Fruit fly (Drosophila melanogaster) whole organism, embryonic: ENCODE measurements around the gene CG7362.

Source experiments
- Ada2b ChIP-seq: fragments of 200-800 bp; sonication (Bioruptor generic); IDR thresholded peaks from 2 replicates; pipeline ENCODE4 v1.3.6; 2022; ENCODE audit warnings: missing biosample characterization, missing genetic modification characterization
- Bteb2 ChIP-seq: fragments of 200-800 bp; sonication (Bioruptor generic); optimal IDR thresholded peaks from 2 replicates; lab custom pipeline; 2016; ENCODE audit warnings: missing biosample characterization, missing genetic modification characterization
- CG10209 ChIP-seq: fragments of 200-800 bp; sonication (Bioruptor generic); optimal IDR thresholded peaks from 3 replicates; lab custom pipeline; 2017; ENCODE audit warnings: missing biosample characterization, mild to moderate bottlenecking, missing genetic modification characterization, missing genetic modification reagents
- CG10274 ChIP-seq: fragments of 200-800 bp; sonication (Bioruptor generic); optimal IDR thresholded peaks from 3 replicates; lab custom pipeline; 2017; ENCODE audit warnings: missing biosample characterization, mild to moderate bottlenecking, missing genetic modification characterization
- CG11398 ChIP-seq: fragments of 200-800 bp; sonication (Bioruptor generic); optimal IDR thresholded peaks from 2 replicates; lab custom pipeline; 2016; ENCODE audit warnings: missing biosample characterization, missing genetic modification characterization
- CG14965 ChIP-seq: fragments of 200-800 bp; sonication (Bioruptor generic); optimal IDR thresholded peaks from 2 replicates; lab custom pipeline; 2016; ENCODE audit warnings: missing biosample characterization, missing genetic modification characterization, borderline replicate concordance
- CG15073 ChIP-seq: fragments of 200-800 bp; sonication (Bioruptor generic); optimal IDR thresholded peaks from 2 replicates; lab custom pipeline; 2016; ENCODE audit warnings: missing biosample characterization, missing genetic modification characterization
- CG15514 ChIP-seq: fragments of 200-800 bp; sonication (Bioruptor generic); optimal IDR thresholded peaks from 3 replicates; lab custom pipeline; 2017; ENCODE audit warnings: missing biosample characterization, missing genetic modification characterization, mild to moderate bottlenecking, moderate library complexity, missing genetic modification reagents
- CG16815 ChIP-seq: fragments of 200-800 bp; sonication (Bioruptor generic); optimal IDR thresholded peaks from 3 replicates; lab custom pipeline; 2017; ENCODE audit warnings: missing biosample characterization, mild to moderate bottlenecking, missing genetic modification characterization
- CG17361 ChIP-seq: fragments of 200-800 bp; sonication (Bioruptor generic); IDR thresholded peaks from 3 replicates; pipeline ENCODE4 v1.3.6; 2022; ENCODE audit warnings: missing biosample characterization, missing genetic modification characterization
- CG17802 ChIP-seq: fragments of 200-800 bp; sonication (Bioruptor generic); optimal IDR thresholded peaks from 2 replicates; lab custom pipeline; 2018; ENCODE audit warnings: missing biosample characterization, mild to moderate bottlenecking, missing genetic modification characterization, moderate library complexity
- CG17829 ChIP-seq: fragments of 200-800 bp; optimal IDR thresholded peaks from 2 replicates; lab custom pipeline; 2019; ENCODE audit warnings: missing biosample characterization, mild to moderate bottlenecking, missing genetic modification characterization, moderate library complexity
- CG1832 ChIP-seq: fragments of 200-800 bp; sonication (Bioruptor generic); optimal IDR thresholded peaks from 2 replicates; lab custom pipeline; 2017; ENCODE audit warnings: missing biosample characterization, mild to moderate bottlenecking, missing genetic modification characterization, inconsistent platforms
- CG18599 ChIP-seq: fragments of 200-800 bp; sonication (Bioruptor generic); optimal IDR thresholded peaks from 3 replicates; lab custom pipeline; 2017; ENCODE audit warnings: missing biosample characterization, missing genetic modification characterization, mild to moderate bottlenecking, moderate library complexity, missing genetic modification reagents
- CG18764 ChIP-seq: fragments of 200-800 bp; sonication (Bioruptor generic); optimal IDR thresholded peaks from 3 replicates; lab custom pipeline; 2016; ENCODE audit warnings: missing biosample characterization, missing genetic modification characterization
- CG2712 ChIP-seq: fragments of 200-800 bp; optimal IDR thresholded peaks from 3 replicates; lab custom pipeline; 2019; ENCODE audit warnings: missing biosample characterization, mild to moderate bottlenecking, missing genetic modification characterization, moderate library complexity
- CG3163 ChIP-seq: fragments of 200-800 bp; sonication (Bioruptor generic); optimal IDR thresholded peaks from 3 replicates; lab custom pipeline; 2016; ENCODE audit warnings: missing biosample characterization, missing genetic modification characterization
- CG4424 ChIP-seq: fragments of 200-800 bp; sonication (Bioruptor generic); optimal IDR thresholded peaks from 3 replicates; lab custom pipeline; 2016; ENCODE audit warnings: missing biosample characterization, missing genetic modification characterization
- CG4820 ChIP-seq: fragments of 200-800 bp; sonication (Bioruptor generic); optimal IDR thresholded peaks from 3 replicates; lab custom pipeline; 2016; ENCODE audit warnings: missing biosample characterization, missing genetic modification characterization
- CG6683 ChIP-seq: fragments of 200-800 bp; sonication (Bioruptor generic); optimal IDR thresholded peaks from 2 replicates; lab custom pipeline; 2017; ENCODE audit warnings: missing biosample characterization, mild to moderate bottlenecking, missing genetic modification characterization, missing genetic modification reagents
- CG7556 ChIP-seq: fragments of 200-800 bp; sonication (Bioruptor generic); optimal IDR thresholded peaks from 2 replicates; lab custom pipeline; 2017; ENCODE audit warnings: missing biosample characterization, mild to moderate bottlenecking, missing genetic modification characterization
- CG7963 ChIP-seq: fragments of 200-800 bp; sonication (Bioruptor generic); IDR thresholded peaks from 3 replicates; pipeline ENCODE4 v1.3.6; 2022; ENCODE audit warnings: missing biosample characterization, missing genetic modification characterization; ENCODE audit not compliant: partially characterized antibody
- CG8089 ChIP-seq: fragments of 200-800 bp; sonication (Bioruptor generic); optimal IDR thresholded peaks from 3 replicates; lab custom pipeline; 2016; ENCODE audit warnings: missing biosample characterization, missing genetic modification characterization
- CG9797 ChIP-seq: fragments of 200-800 bp; sonication (Bioruptor generic); optimal IDR thresholded peaks from 3 replicates; lab custom pipeline; 2018; ENCODE audit warnings: missing biosample characterization, mild to moderate bottlenecking, missing genetic modification characterization
- Deaf1 ChIP-seq: fragments of 200-800 bp; optimal IDR thresholded peaks from 3 replicates; lab custom pipeline; 2019; ENCODE audit warnings: missing biosample characterization, mild to moderate bottlenecking, missing genetic modification characterization, moderate library complexity
- Doc3 ChIP-seq: fragments of 200-800 bp; sonication (Bioruptor generic); IDR thresholded peaks from 3 replicates; pipeline ENCODE4 v1.3.6; 2022; ENCODE audit warnings: missing biosample characterization, missing genetic modification characterization; ENCODE audit not compliant: partially characterized antibody
- Fer3 ChIP-seq: fragments of 200-800 bp; sonication (Bioruptor generic); optimal IDR thresholded peaks from 2 replicates; lab custom pipeline; 2018; ENCODE audit warnings: missing biosample characterization, mild to moderate bottlenecking, missing genetic modification characterization, moderate library complexity
- HHEX ChIP-seq: fragments of 200-800 bp; sonication (Bioruptor generic); optimal IDR thresholded peaks from 3 replicates; lab custom pipeline; 2017; ENCODE audit warnings: missing biosample characterization, mild to moderate bottlenecking, missing genetic modification characterization, missing genetic modification reagents
- Hr3 ChIP-seq: fragments of 200-800 bp; sonication (Bioruptor generic); optimal IDR thresholded peaks from 3 replicates; lab custom pipeline; 2016; ENCODE audit warnings: missing biosample characterization, missing genetic modification characterization
- Lim3 ChIP-seq: fragments of 200-800 bp; sonication (Bioruptor generic); IDR thresholded peaks from 2 replicates; pipeline ENCODE4 v1.3.6; 2022; ENCODE audit warnings: missing biosample characterization, missing genetic modification characterization
- Sox100B ChIP-seq: fragments of 200-800 bp; sonication (Bioruptor generic); optimal IDR thresholded peaks from 3 replicates; lab custom pipeline; 2018; ENCODE audit warnings: missing biosample characterization, mild to moderate bottlenecking, missing genetic modification characterization
- Xrp1 ChIP-seq: fragments of 200-800 bp; sonication (Bioruptor generic); IDR thresholded peaks from 2 replicates; pipeline ENCODE4 v1.3.6; 2022; ENCODE audit warnings: missing biosample characterization, missing genetic modification characterization
- al ChIP-seq: fragments of 200-800 bp; sonication (Bioruptor generic); IDR thresholded peaks from 2 replicates; pipeline ENCODE4 v1.3.6; 2022; ENCODE audit warnings: missing biosample characterization, missing genetic modification characterization
- ato ChIP-seq: fragments of 200-800 bp; sonication (Bioruptor generic); IDR thresholded peaks from 2 replicates; pipeline ENCODE4 v1.3.6; 2022; ENCODE audit warnings: missing biosample characterization, missing genetic modification characterization; ENCODE audit not compliant: partially characterized antibody
- bigmax ChIP-seq: fragments of 200-800 bp; sonication (Bioruptor generic); optimal IDR thresholded peaks from 2 replicates; lab custom pipeline; 2018; ENCODE audit warnings: missing biosample characterization, mild to moderate bottlenecking, missing genetic modification characterization
- chm ChIP-seq: fragments of 200-800 bp; sonication (Bioruptor generic); IDR thresholded peaks from 2 replicates; pipeline ENCODE4 v1.3.6; 2022; ENCODE audit warnings: missing biosample characterization, missing genetic modification characterization
- exex ChIP-seq: fragments of 200-800 bp; sonication (Bioruptor generic); optimal IDR thresholded peaks from 4 replicates; lab custom pipeline; 2018; ENCODE audit warnings: missing biosample characterization, mild to moderate bottlenecking, missing genetic modification characterization, moderate library complexity
- gem ChIP-seq: fragments of 200-800 bp; sonication (Bioruptor generic); optimal IDR thresholded peaks from 2 replicates; lab custom pipeline; 2019; ENCODE audit warnings: missing biosample characterization, mild to moderate bottlenecking, missing genetic modification characterization, moderate library complexity
- inv ChIP-seq: fragments of 200-800 bp; sonication (Bioruptor generic); IDR thresholded peaks from 2 replicates; pipeline ENCODE4 v1.3.6; 2022; ENCODE audit warnings: missing biosample characterization, missing genetic modification characterization; ENCODE audit not compliant: partially characterized antibody
- kay ChIP-seq: fragments of 200-800 bp; sonication (Bioruptor generic); optimal IDR thresholded peaks from 2 replicates; lab custom pipeline; 2016; ENCODE audit warnings: missing biosample characterization, missing genetic modification characterization
- ken ChIP-seq: fragments of 200-800 bp; sonication (Bioruptor generic); IDR thresholded peaks from 3 replicates; pipeline ENCODE4 v1.3.6; 2022; ENCODE audit warnings: missing biosample characterization, missing genetic modification characterization
- p53 ChIP-seq: fragments of 200-800 bp; sonication (Bioruptor generic); optimal IDR thresholded peaks from 2 replicates; lab custom pipeline; 2016; ENCODE audit warnings: missing biosample characterization, missing genetic modification characterization
- peb ChIP-seq: fragments of 200-800 bp; sonication (Bioruptor generic); IDR thresholded peaks from 2 replicates; pipeline ENCODE4 v1.3.6; 2022; ENCODE audit warnings: missing biosample characterization, missing genetic modification characterization
- phol ChIP-seq: fragments of 200-800 bp; sonication (Bioruptor generic); optimal IDR thresholded peaks from 3 replicates; lab custom pipeline; 2018; ENCODE audit warnings: missing biosample characterization, mild to moderate bottlenecking, missing genetic modification characterization, moderate library complexity
- ro ChIP-seq: fragments of 200-800 bp; sonication (Bioruptor generic); IDR thresholded peaks from 2 replicates; pipeline ENCODE4 v1.3.6; 2022; ENCODE audit warnings: missing biosample characterization, missing genetic modification characterization
- sob ChIP-seq: fragments of 200-800 bp; sonication (Bioruptor generic); IDR thresholded peaks from 2 replicates; pipeline ENCODE4 v1.3.6; 2022; ENCODE audit warnings: missing biosample characterization, missing genetic modification characterization
- twi ChIP-seq: fragments of 200-800 bp; optimal IDR thresholded peaks from 2 replicates; lab custom pipeline; 2019; ENCODE audit warnings: missing biosample characterization, mild to moderate bottlenecking, missing genetic modification characterization, moderate library complexity
- vvl ChIP-seq: fragments of 200-800 bp; sonication (Bioruptor generic); IDR thresholded peaks from 2 replicates; pipeline ENCODE4 v1.3.6; 2022; ENCODE audit warnings: missing biosample characterization, missing genetic modification characterization
- yki ChIP-seq: fragments of >200 bp; optimal IDR thresholded peaks from 3 replicates; lab custom pipeline; 2018
- zen ChIP-seq: fragments of 200-800 bp; sonication (Bioruptor generic); optimal IDR thresholded peaks from 3 replicates; lab custom pipeline; 2018; ENCODE audit warnings: missing biosample characterization, mild to moderate bottlenecking, missing genetic modification characterization, moderate library complexity

The CG7362 gene

dm6 chr3R:14740658-14741191 lies 13.5 kb downstream of the CG7362 start (continued):
- no peak for TF ChIP-seq Bteb2 (GFP tag; lab: Kevin White, UChicago)
- no peak for TF ChIP-seq Doc3
- peak; percentile 52; the same call in 1 of the 2 replicates for TF ChIP-seq Xrp1
- no peak for TF ChIP-seq yki (lab: Kevin White, UChicago)
- peak; percentile 29 for TF ChIP-seq CG7556 (GFP tag; lab: Kevin White, UChicago)
- TF ChIP-seq HHEX = peak; percentile 47
- peak; percentile 60 for TF ChIP-seq exex (tag; lab: Kevin White, UChicago)
- TF ChIP-seq p53 = peak; percentile 72
- peak; percentile 49 for TF ChIP-seq CG17802 (tag; lab: Kevin White, UChicago)
- TF ChIP-seq zen (tag; lab: Kevin White, UChicago) = peak; percentile 88
- TF ChIP-seq vvl (GFP tag; lab: Robert Waterston, UW) = peak; percentile 80
- no peak for TF ChIP-seq Sox100B (GFP tag; lab: Kevin White, UChicago)
- peak; percentile 12 for TF ChIP-seq phol (tag; lab: Kevin White, UChicago)
- TF ChIP-seq kay (GFP tag; lab: Kevin White, UChicago) = peak; percentile 78
- no peak for TF ChIP-seq CG14965
- peak; percentile 30 for TF ChIP-seq Fer3 (tag; lab: Kevin White, UChicago)
- no peak for TF ChIP-seq ro (GFP tag; lab: Robert Waterston, UW)
- TF ChIP-seq Ada2b = peak; percentile 50
- TF ChIP-seq CG18599 (GFP tag; lab: Kevin White, UChicago) = peak; percentile 58
- peak; percentile 65; the same call in 1 of the 2 replicates for TF ChIP-seq al (GFP tag; lab: Robert Waterston, UW)
- peak; percentile 96 for TF ChIP-seq Deaf1 (tag; lab: Kevin White, UChicago)
- TF ChIP-seq CG18764 (GFP tag; lab: Kevin White, UChicago) = peak; percentile 50
- peak; percentile 19 for TF ChIP-seq CG2712 (tag; lab: Kevin White, UChicago)
- peak; percentile 69 for TF ChIP-seq CG3163 (GFP tag; lab: Kevin White, UChicago)
- no peak for TF ChIP-seq CG11398 (GFP tag; lab: Kevin White, UChicago)
- TF ChIP-seq CG16815 (GFP tag; lab: Kevin White, UChicago) = peak; percentile 54
- TF ChIP-seq CG4424 (GFP tag; lab: Kevin White, UChicago) = peak; percentile 44
- peak; percentile 97 for TF ChIP-seq CG1832 (GFP tag; lab: Kevin White, UChicago)
- TF ChIP-seq CG15073 (GFP tag; lab: Kevin White, UChicago) = no peak
- 0 out of 3 replicates have a peak, but pooled peaks have one; percentile 23 for TF ChIP-seq CG7963 (GFP tag; lab: Robert Waterston, UW)
- TF ChIP-seq Hr3 (GFP tag; lab: Kevin White, UChicago) = peak; percentile 44
- TF ChIP-seq CG9797 (GFP tag; lab: Kevin White, UChicago) = no peak
- peak; percentile 63 for TF ChIP-seq bigmax (GFP tag; lab: Kevin White, UChicago)
- no peak for TF ChIP-seq inv (GFP tag; lab: Robert Waterston, UW)
- TF ChIP-seq CG17361 (GFP tag; lab: Robert Waterston, UW) = peak; percentile 53; the same call in 1 of the 3 replicates
- peak; percentile 62 for TF ChIP-seq CG17829 (tag; lab: Kevin White, UChicago)
- TF ChIP-seq sob (GFP tag; lab: Robert Waterston, UW) = peak; percentile 84
- TF ChIP-seq CG10209 (GFP tag; lab: Kevin White, UChicago) = peak; percentile 70
- TF ChIP-seq gem = peak; percentile 28
- TF ChIP-seq chm (GFP tag; lab: Robert Waterston, UW) = peak; percentile 77
- peak; percentile 19 for TF ChIP-seq twi (tag; lab: Kevin White, UChicago)
- TF ChIP-seq peb (GFP tag; lab: Robert Waterston, UW) = 0 out of 2 replicates have a peak, but pooled peaks have one; percentile 27
- peak; percentile 5 for TF ChIP-seq CG10274
- no peak for TF ChIP-seq Lim3 (GFP tag; lab: Robert Waterston, UW)
- peak; percentile 74 for TF ChIP-seq CG15514 (GFP tag; lab: Kevin White, UChicago)
- TF ChIP-seq CG6683 (GFP tag; lab: Kevin White, UChicago) = no peak
- peak; percentile 67 for TF ChIP-seq CG8089 (GFP tag; lab: Kevin White, UChicago)
- TF ChIP-seq ken (GFP tag; lab: Robert Waterston, UW) = peak; percentile 84
- TF ChIP-seq CG4820 = peak; percentile 31
- peak; percentile 60; the same call in 1 of the 2 replicates for TF ChIP-seq ato (GFP tag; lab: Robert Waterston, UW)
